Worm (Caenorhabditis elegans): Measurements from ENCODE around the gene F55A11.7.

The F55A11.7 gene

ce11 chrV:11764373-11764954, 22.8 kb downstream of the F55A11.7 start, which contains the start of the genes F55A11.1 and syx-5 (continued):
- peak; percentile 87 for TF ChIP-seq T20F7.1 (GFP tag; optimal IDR thresholded peaks at IDR 0.05)
- TF ChIP-seq hlh-30 (tag; optimal IDR thresholded peaks at IDR 0.05; ENCODE audit: insufficient read depth) = peak; percentile 78
- 0 out of 2 replicates have a peak, but pooled peaks have one; percentile 48 for TF ChIP-seq egl-43 (GFP tag; IDR thresholded peaks at IDR 0.05)
- peak; percentile 85 for TF ChIP-seq T26A8.4 (GFP tag; IDR thresholded peaks at IDR 0.05)
- TF ChIP-seq arid-1 (GFP tag; conservative IDR thresholded peaks at IDR 0.05) = 0 out of 2 replicates have a peak, but pooled peaks have one; percentile 21
- peak; percentile 99 to 100 for TF ChIP-seq lsy-2 (tag; optimal IDR thresholded peaks at IDR 0.05)
- TF ChIP-seq nhr-77 (tag; optimal IDR thresholded peaks at IDR 0.05) = peak; percentile 46
- TF ChIP-seq ces-1 (GFP tag; optimal IDR thresholded peaks at IDR 0.05) = peak; percentile 16
- TF ChIP-seq lin-1 (GFP tag; IDR thresholded peaks at IDR 0.05) = 0 out of 2 replicates have a peak, but pooled peaks have one; percentile 43
- peak; percentile 78 for TF ChIP-seq spr-3 (GFP tag; optimal IDR thresholded peaks at IDR 0.05)
- TF ChIP-seq F49E8.2 (tag; optimal IDR thresholded peaks at IDR 0.05; ENCODE audit: borderline replicate concordance) = peak; percentile 9
- TF ChIP-seq ceh-82 (tag; optimal IDR thresholded peaks at IDR 0.05) = no peak
- no peak for TF ChIP-seq F26F4.8 (GFP tag; conservative IDR thresholded peaks at IDR 0.05)
- TF ChIP-seq skn-1 (tag; optimal IDR thresholded peaks at IDR 0.05) = no peak
- no peak for TF ChIP-seq aly-2 (tag; optimal IDR thresholded peaks at IDR 0.05)
- TF ChIP-seq lin-13 (GFP tag; optimal IDR thresholded peaks at IDR 0.05) = peak; percentile 71
- TF ChIP-seq egl-27 (tag; optimal IDR thresholded peaks at IDR 0.05) = no peak
- TF ChIP-seq mes-2 (tag; optimal IDR thresholded peaks at IDR 0.05; ENCODE audit: poor library complexity, severe bottlenecking) = peak; percentile 57
- 0 out of 2 replicates have a peak, but pooled peaks have one; percentile 9 for TF ChIP-seq snpc-1.2 (GFP tag; IDR thresholded peaks at IDR 0.05)
- TF ChIP-seq mdl-1 (tag; optimal IDR thresholded peaks at IDR 0.05) = peak in 1 of 2 experiments; percentile 84
- TF ChIP-seq nhr-48 (tag; optimal IDR thresholded peaks at IDR 0.05) = peak; percentile 87
- TF ChIP-seq lin-29 (GFP tag; IDR thresholded peaks at IDR 0.05) = peak; percentile 54; the same call in 1 of the 2 replicates
- TF ChIP-seq Y105C5A.15 (GFP tag; IDR thresholded peaks at IDR 0.05) = no peak
- no peak for TF ChIP-seq nhr-237 (tag; optimal IDR thresholded peaks at IDR 0.05)

DNA sequence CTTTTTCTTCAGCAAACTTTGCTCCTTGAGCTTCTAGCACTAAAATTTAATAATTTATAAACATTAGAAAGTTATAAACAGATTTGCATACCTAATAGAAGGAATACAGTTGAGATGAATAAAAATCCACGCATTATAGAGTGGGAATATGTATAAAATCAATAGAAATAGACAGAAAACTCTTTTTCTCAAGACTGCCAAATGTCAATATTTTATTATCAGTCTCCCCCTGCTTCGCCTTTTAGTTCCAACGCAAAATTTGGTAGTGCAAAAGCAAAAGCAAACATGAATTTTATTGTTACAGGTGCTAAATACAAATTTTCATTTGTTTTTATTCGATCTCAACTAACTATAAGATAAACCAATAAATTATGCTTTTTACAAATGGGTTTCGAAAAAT, 24.4 kb downstream of the F55A11.7 start, which contains the start of gene T04F3.4:
T04F3.4 (minus strand) TSS at position 187 of the 400 bp plus-strand sequence.
- 0 out of 2 replicates have a peak, but pooled peaks have one; percentile 58 for TF ChIP-seq zfp-3 (GFP tag; conservative IDR thresholded peaks at IDR 0.05)
- no peak for TF ChIP-seq F44E2.7 (GFP tag; IDR thresholded peaks at IDR 0.05)
- peak; percentile 31; the same call in 1 of the 2 replicates for TF ChIP-seq lin-38 (GFP tag; IDR thresholded peaks at IDR 0.05)
- peak; percentile 23 for TF ChIP-seq dve-1 (tag; optimal IDR thresholded peaks at IDR 0.05; ENCODE audit: insufficient read depth)
- peak; percentile 13 for TF ChIP-seq T20F7.1 (GFP tag; optimal IDR thresholded peaks at IDR 0.05)
- peak; percentile 28 for TF ChIP-seq pqm-1 (tag; optimal IDR thresholded peaks at IDR 0.05)
- TF ChIP-seq zag-1 (tag; optimal IDR thresholded peaks at IDR 0.05) = no peak
- TF ChIP-seq R02D3.7 (tag; optimal IDR thresholded peaks at IDR 0.05) = no peak
- no peak for TF ChIP-seq snpc-1.2 (GFP tag; IDR thresholded peaks at IDR 0.05)
- no peak for TF ChIP-seq daf-19 (GFP tag; conservative IDR thresholded peaks at IDR 0.05)
- TF ChIP-seq lsy-2 (tag; optimal IDR thresholded peaks at IDR 0.05) = peak in 1 of 2 experiments; percentile 55
- no peak for TF ChIP-seq daf-16 (GFP tag; optimal IDR thresholded peaks at IDR 0.05)
- peak; percentile 22 for TF ChIP-seq daf-16 (tag; optimal IDR thresholded peaks at IDR 0.05)

ce11 chrV:11760371-11760770, 26.9 kb downstream of the F55A11.7 start, which contains the start of gene T04F3.5:
TSS of gene T04F3.5 (plus strand) at chrV:11760671.
- TF ChIP-seq ZK337.2 (GFP tag; IDR thresholded peaks at IDR 0.05) = no peak
- TF ChIP-seq lin-29 (GFP tag; IDR thresholded peaks at IDR 0.05) = no peak
- TF ChIP-seq snpc-4 (tag; optimal IDR thresholded peaks at IDR 0.05) = no peak
- no peak for TF ChIP-seq arid-1 (GFP tag; conservative IDR thresholded peaks at IDR 0.05)

All from whole organism, L4 larva.